Worm (Caenorhabditis elegans) whole organism, midembryonic: ENCODE results near the gene kdin-1.

Experiments used
- T22C8.4 ChIP-seq: fragments of 200-800 bp; sonication (Bioruptor generic); IDR thresholded peaks from 2 replicates; pipeline ENCODE4 v1.3.6; 2022; ENCODE audit warnings: missing genetic modification characterization, missing compliant biosample characterization
- cog-1 ChIP-seq: sonication (generic microtip); optimal IDR thresholded peaks from 2 replicates; lab custom pipeline; 2016; ENCODE audit warnings: missing genetic modification characterization, missing compliant biosample characterization
- flt-1 ChIP-seq: fragments of 200-800 bp; sonication (Bioruptor generic); IDR thresholded peaks from 2 replicates; pipeline ENCODE4 v1.3.6; 2022; ENCODE audit warnings: missing genetic modification characterization, missing compliant biosample characterization
- klf-2 ChIP-seq: fragments of 200-800 bp; sonication (Bioruptor generic); conservative IDR thresholded peaks from 2 replicates; pipeline ENCODE4 v1.3.6; 2022; ENCODE audit warnings: missing genetic modification reagents, missing genetic modification characterization, missing compliant biosample characterization
- med-1 ChIP-seq: sonication (generic microtip); optimal IDR thresholded peaks from 2 replicates; lab custom pipeline; 2017; ENCODE audit warnings: missing genetic modification characterization, mild to moderate bottlenecking, missing compliant biosample characterization, antibody characterized with exemption, missing genetic modification reagents; ENCODE audit not compliant: insufficient read depth
- ref-1 ChIP-seq: fragments of 200-800 bp; sonication (Bioruptor generic); conservative IDR thresholded peaks from 2 replicates; pipeline ENCODE4 v1.3.6; 2022; ENCODE audit warnings: missing genetic modification reagents, missing genetic modification characterization, missing compliant biosample characterization
- tab-1 ChIP-seq: fragments of 200-800 bp; sonication (Bioruptor generic); IDR thresholded peaks from 2 replicates; pipeline ENCODE4 v1.3.6; 2022; ENCODE audit warnings: missing genetic modification characterization, missing compliant biosample characterization
- ztf-23 ChIP-seq: fragments of 200-800 bp; sonication (Bioruptor generic); IDR thresholded peaks from 2 replicates; pipeline ENCODE4 v1.3.6; 2022; ENCODE audit warnings: missing genetic modification reagents, missing genetic modification characterization, missing compliant biosample characterization
- ztf-29 ChIP-seq: fragments of 200-800 bp; sonication (Bioruptor generic); IDR thresholded peaks from 2 replicates; pipeline ENCODE4 v1.3.6; 2022; ENCODE audit warnings: missing genetic modification reagents, missing genetic modification characterization, missing compliant biosample characterization

Gene kdin-1

ce11 chrIV:11038618-11038664 is at the start of gene kdin-1:
Gene kdin-1 (plus strand): TSS chrIV:11038655.
- TF ChIP-seq med-1 (GFP tag; lab: Kevin White, UChicago) (no peak), cog-1 (tag; lab: Kevin White, UChicago) (no peak), ztf-29 (GFP tag; lab: Robert Waterston, UW) (no peak), ztf-23 (no peak), flt-1 (GFP tag; lab: Robert Waterston, UW) (no peak), ref-1 (no peak), tab-1 (no peak)

ce11 chrIV:10990699-10991098 is 47.8 kb upstream of the kdin-1 start, which contains the start of gene F13H10.5:
Gene F13H10.5 (plus strand): TSS chrIV:10990999.
- TF ChIP-seq klf-2, result no peak
- no peak for TF ChIP-seq cog-1 (tag; lab: Kevin White, UChicago)
- TF ChIP-seq T22C8.4, result no peak
- no peak for TF ChIP-seq med-1 (GFP tag; lab: Kevin White, UChicago)
- TF ChIP-seq ztf-23, result no peak
- TF ChIP-seq flt-1 (GFP tag; lab: Robert Waterston, UW), result no peak
- TF ChIP-seq ref-1, result no peak
- TF ChIP-seq tab-1, result no peak
- no peak for TF ChIP-seq ztf-29 (GFP tag; lab: Robert Waterston, UW)

- TF ChIP-seq cog-1 (tag; lab: Kevin White, UChicago) (no peak), med-1 (GFP tag; lab: Kevin White, UChicago) (no peak)
These were observed 36.8 kb upstream of the kdin-1 start, which contains the start of gene F13H10.9 for ce11 chrIV:11001614-11002013. Gene F13H10.9 (plus strand): TSS chrIV:11001914.

- no peak for TF ChIP-seq ref-1
- no peak for TF ChIP-seq klf-2
- TF ChIP-seq tab-1, result no peak
- TF ChIP-seq ztf-29 (GFP tag; lab: Robert Waterston, UW), result no peak
- no peak for TF ChIP-seq ztf-23
- no peak for TF ChIP-seq cog-1 (tag; lab: Kevin White, UChicago)
- no peak for TF ChIP-seq flt-1 (GFP tag; lab: Robert Waterston, UW)
- TF ChIP-seq T22C8.4, result no peak
- no peak for TF ChIP-seq med-1 (GFP tag; lab: Kevin White, UChicago)
These were observed 34.2 kb upstream of the kdin-1 start, which contains the start of gene F13H10.1 for ce11 chrIV:11004273-11004672. Gene F13H10.1 (plus strand): TSS chrIV:11004573.

ce11 chrIV:11006383-11006782 is 32.1 kb upstream of the kdin-1 start:
- TF ChIP-seq T22C8.4 (no peak), flt-1 (GFP tag; lab: Robert Waterston, UW) (no peak)

ce11 chrIV:11006868-11007267 is 31.6 kb upstream of the kdin-1 start:
- TF ChIP-seq ref-1, result no peak
- no peak for TF ChIP-seq ztf-29 (GFP tag; lab: Robert Waterston, UW)
- TF ChIP-seq klf-2, result no peak
- TF ChIP-seq cog-1 (tag; lab: Kevin White, UChicago), result no peak
- no peak for TF ChIP-seq med-1 (GFP tag; lab: Kevin White, UChicago)
- TF ChIP-seq T22C8.4, result no peak
- TF ChIP-seq ztf-23, result no peak
- no peak for TF ChIP-seq flt-1 (GFP tag; lab: Robert Waterston, UW)
- TF ChIP-seq tab-1, result no peak

- TF ChIP-seq ztf-23 (no peak), cog-1 (tag; lab: Kevin White, UChicago) (no peak), flt-1 (GFP tag; lab: Robert Waterston, UW) (no peak), T22C8.4 (no peak), ztf-29 (GFP tag; lab: Robert Waterston, UW) (no peak), ref-1 (no peak), tab-1 (no peak), klf-2 (no peak)
These were observed 30.2 kb upstream of the kdin-1 start for ce11 chrIV:11008255-11008654.

ce11 chrIV:11008996-11009395 is 29.5 kb upstream of the kdin-1 start, which contains the start of gene F13H10.6:
Gene F13H10.6 (plus strand): TSS chrIV:11009296.
- TF ChIP-seq klf-2, result no peak
- no peak for TF ChIP-seq ztf-29 (GFP tag; lab: Robert Waterston, UW)
- no peak for TF ChIP-seq cog-1 (tag; lab: Kevin White, UChicago)
- TF ChIP-seq med-1 (GFP tag; lab: Kevin White, UChicago), result no peak
- no peak for TF ChIP-seq T22C8.4
- no peak for TF ChIP-seq ztf-23

ce11 chrIV:11009928-11010327 is 28.5 kb upstream of the kdin-1 start:
- TF ChIP-seq klf-2 (no peak), ztf-23 (no peak), T22C8.4 (no peak), med-1 (GFP tag; lab: Kevin White, UChicago) (no peak), ztf-29 (GFP tag; lab: Robert Waterston, UW) (no peak), tab-1 (no peak), cog-1 (tag; lab: Kevin White, UChicago) (no peak), flt-1 (GFP tag; lab: Robert Waterston, UW) (no peak)

ce11 chrIV:11011920-11012319 is 26.5 kb upstream of the kdin-1 start, which contains the start of gene ndx-9:
Gene ndx-9 (minus strand): TSS chrIV:11012020.
- no peak for TF ChIP-seq flt-1 (GFP tag; lab: Robert Waterston, UW)
- TF ChIP-seq ztf-29 (GFP tag; lab: Robert Waterston, UW), result no peak
- TF ChIP-seq tab-1, result no peak
- TF ChIP-seq ref-1, result no peak
- no peak for TF ChIP-seq T22C8.4
- no peak for TF ChIP-seq klf-2
- no peak for TF ChIP-seq cog-1 (tag; lab: Kevin White, UChicago)
- no peak for TF ChIP-seq med-1 (GFP tag; lab: Kevin White, UChicago)
- no peak for TF ChIP-seq ztf-23

ce11 chrIV:11015881-11016280 is 22.6 kb upstream of the kdin-1 start, which contains the start of gene F13H10.3:
Gene F13H10.3 (minus strand): TSS chrIV:11015953.
- TF ChIP-seq flt-1 (GFP tag; lab: Robert Waterston, UW) (no peak), cog-1 (tag; lab: Kevin White, UChicago) (no peak), med-1 (GFP tag; lab: Kevin White, UChicago) (no peak), ztf-23 (no peak), T22C8.4 (no peak), klf-2 (no peak), ref-1 (no peak), ztf-29 (GFP tag; lab: Robert Waterston, UW) (no peak), tab-1 (no peak)
